Fruit fly (Drosophila melanogaster) whole organism: ENCODE results near the gene CG33272.

Experiments used
- CG8478 ChIP-seq: fragments of >200 bp; optimal IDR thresholded peaks from 2 replicates; lab custom pipeline; 2018; ENCODE audit warnings: inconsistent platforms
- Dll ChIP-seq: fragments of >200 bp; optimal IDR thresholded peaks from 2 replicates; lab custom pipeline; 2017
- pan ChIP-seq: fragments of >200 bp; optimal IDR thresholded peaks from 2 replicates; lab custom pipeline; 2017
- psq ChIP-seq: fragments of >200 bp; optimal IDR thresholded peaks from 2 replicates; lab custom pipeline; 2017
- usp ChIP-seq: fragments of >200 bp; optimal IDR thresholded peaks from 2 replicates; lab custom pipeline; 2017; ENCODE audit warnings: missing biosample characterization, missing genetic modification characterization, mixed read lengths

DNA sequence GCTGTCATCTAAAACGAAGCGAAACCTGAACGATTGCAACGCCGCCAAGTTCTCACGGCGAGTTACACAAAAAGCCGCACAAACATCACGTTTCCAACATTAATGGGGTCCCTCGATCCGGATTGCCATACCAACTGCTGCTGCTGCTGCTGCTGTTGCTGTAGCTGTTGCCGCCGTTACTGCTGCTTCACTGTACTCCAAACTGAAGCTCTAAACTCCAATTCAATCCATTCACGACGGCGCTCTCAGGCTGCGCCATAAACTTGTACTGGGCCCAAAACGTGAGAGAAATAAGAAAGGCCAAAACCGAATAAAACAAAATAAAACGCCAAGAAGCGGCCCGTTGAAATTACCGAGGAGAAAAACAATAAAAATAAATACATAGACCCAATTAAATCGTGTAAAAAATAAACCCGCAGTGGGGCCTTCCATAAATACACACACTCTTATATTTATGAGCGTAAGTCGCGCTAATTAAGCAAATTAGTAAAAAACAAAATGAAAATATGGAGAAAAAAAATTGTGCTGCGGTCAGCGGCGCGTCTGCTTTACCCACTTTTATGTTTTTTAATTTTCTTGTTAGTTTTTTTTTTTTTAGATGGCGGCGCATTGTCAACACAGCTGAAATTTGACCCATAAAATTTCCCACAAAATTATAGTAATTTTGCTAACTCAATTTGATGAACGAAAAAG lies 37.1 kb upstream of the CG33272 start:
- TF ChIP-seq psq (lab: Kevin White, UChicago) (no peak), CG8478 (lab: Kevin White, UChicago) (no peak), Dll (lab: Kevin White, UChicago) (no peak), pan (lab: Kevin White, UChicago) (no peak), usp (no peak)
